Worm (Caenorhabditis elegans) whole organism, mixed stage, embryonic: ENCODE data around the gene F55G7.1.

ENCODE experiments used
- M03D4.4 ChIP-seq: sonication (generic microtip); optimal IDR thresholded peaks from 2 replicates; lab custom pipeline; 2017; ENCODE audit warnings: mild to moderate bottlenecking, missing genetic modification characterization, missing compliant biosample characterization
- blmp-1 ChIP-seq: fragments of 150-350 bp; optimal IDR thresholded peaks from 2 replicates; lab custom pipeline; 2014; ENCODE audit warnings: missing biosample characterization, missing genetic modification characterization
- ceh-39 ChIP-seq: fragments of 150-350 bp; optimal IDR thresholded peaks from 2 replicates; lab custom pipeline; 2014; ENCODE audit warnings: missing biosample characterization, missing genetic modification characterization
- ceh-43 ChIP-seq: fragments of 200-800 bp; sonication (Bioruptor generic); optimal IDR thresholded peaks from 2 replicates; lab custom pipeline; 2018; ENCODE audit warnings: mild to moderate bottlenecking, missing genetic modification characterization, moderate library complexity, missing compliant biosample characterization
- ceh-83 ChIP-seq: fragments of 200-800 bp; sonication (Bioruptor generic); optimal IDR thresholded peaks from 2 replicates; lab custom pipeline; 2018; ENCODE audit warnings: mild to moderate bottlenecking, missing genetic modification characterization, missing compliant biosample characterization
- ces-1 ChIP-seq: fragments of 150-350 bp; optimal IDR thresholded peaks from 2 replicates; lab custom pipeline; 2014; ENCODE audit warnings: missing biosample characterization, missing genetic modification reagents, missing genetic modification characterization
- cnd-1 ChIP-seq: fragments of 200-800 bp; sonication (Bioruptor generic); optimal IDR thresholded peaks from 2 replicates; lab custom pipeline; 2018; ENCODE audit warnings: mild to moderate bottlenecking, missing genetic modification characterization, missing compliant biosample characterization
- elt-1 ChIP-seq: sonication (generic microtip); optimal IDR thresholded peaks from 2 replicates; lab custom pipeline; 2017; ENCODE audit warnings: missing genetic modification characterization, mild to moderate bottlenecking, missing compliant biosample characterization, antibody characterized with exemption, moderate library complexity, borderline replicate concordance; ENCODE audit not compliant: insufficient read depth
- flh-1 ChIP-seq: fragments of 200-800 bp; sonication (Bioruptor generic); optimal IDR thresholded peaks from 2 replicates; lab custom pipeline; 2018; ENCODE audit warnings: mild to moderate bottlenecking, missing genetic modification characterization, moderate library complexity, missing compliant biosample characterization
- ham-2 ChIP-seq: fragments of 200-800 bp; sonication (Bioruptor generic); optimal IDR thresholded peaks from 2 replicates; lab custom pipeline; 2018; ENCODE audit warnings: mild to moderate bottlenecking, missing genetic modification characterization, missing compliant biosample characterization
- lin-13 ChIP-seq: fragments of 150-350 bp; optimal IDR thresholded peaks from 2 replicates; lab custom pipeline; 2014; ENCODE audit warnings: missing biosample characterization, missing genetic modification characterization
- lsy-2 ChIP-seq: fragments of 150-350 bp; optimal IDR thresholded peaks from 2 replicates; lab custom pipeline; 2014; ENCODE audit warnings: missing biosample characterization, missing genetic modification characterization
- mep-1 ChIP-seq: fragments of 150-350 bp; optimal IDR thresholded peaks from 2 replicates; lab custom pipeline; 2017; ENCODE audit warnings: missing biosample characterization, missing genetic modification reagents, missing genetic modification characterization, inconsistent platforms
- nhr-12 ChIP-seq: fragments of 150-350 bp; optimal IDR thresholded peaks from 2 replicates; lab custom pipeline; 2014; ENCODE audit warnings: missing biosample characterization, missing genetic modification characterization
- nhr-2 ChIP-seq: fragments of 150-350 bp; optimal IDR thresholded peaks from 2 replicates; lab custom pipeline; 2014; ENCODE audit warnings: missing biosample characterization, missing genetic modification characterization
- nhr-237 ChIP-seq: fragments of 150-350 bp; optimal IDR thresholded peaks from 2 replicates; lab custom pipeline; 2014; ENCODE audit warnings: missing biosample characterization, missing genetic modification characterization
- nhr-76 ChIP-seq: sonication (generic microtip); optimal IDR thresholded peaks from 2 replicates; lab custom pipeline; 2017; ENCODE audit warnings: missing biosample characterization, missing genetic modification characterization
- pha-4 ChIP-seq: fragments of 150-350 bp; optimal IDR thresholded peaks from 2 replicates; lab custom pipeline; 2018; ENCODE audit warnings: missing biosample characterization, missing genetic modification reagents, missing genetic modification characterization
- sem-2 ChIP-seq: fragments of 200-800 bp; sonication (Bioruptor generic); optimal IDR thresholded peaks from 2 replicates; lab custom pipeline; 2018; ENCODE audit warnings: mild to moderate bottlenecking, missing genetic modification characterization, missing compliant biosample characterization
- snpc-4 ChIP-seq: fragments of 150-350 bp; optimal IDR thresholded peaks from 2 replicates; lab custom pipeline; 2014; ENCODE audit warnings: missing biosample characterization, missing genetic modification characterization
- sptf-1 ChIP-seq: sonication (generic microtip); optimal IDR thresholded peaks from 2 replicates; lab custom pipeline; 2017; ENCODE audit warnings: mild to moderate bottlenecking, missing genetic modification characterization, moderate library complexity, missing compliant biosample characterization
- tbx-8 ChIP-seq: fragments of 200-800 bp; sonication (Bioruptor generic); optimal IDR thresholded peaks from 2 replicates; lab custom pipeline; 2018; ENCODE audit warnings: mild to moderate bottlenecking, missing genetic modification characterization, moderate library complexity, missing compliant biosample characterization
- unc-120 ChIP-seq: sonication (generic microtip); optimal IDR thresholded peaks from 2 replicates; lab custom pipeline; 2017; ENCODE audit warnings: missing genetic modification characterization, missing compliant biosample characterization; ENCODE audit not compliant: poor library complexity, severe bottlenecking
- unc-62 ChIP-seq: fragments of 150-350 bp; optimal IDR thresholded peaks from 2 replicates; lab custom pipeline; 2014; ENCODE audit warnings: missing biosample characterization, missing genetic modification reagents, missing genetic modification characterization
- zip-8 ChIP-seq: fragments of 150-350 bp; optimal IDR thresholded peaks from 2 replicates; lab custom pipeline; 2014; ENCODE audit warnings: missing biosample characterization, missing genetic modification characterization
- ztf-11 ChIP-seq: fragments of 150-350 bp; optimal IDR thresholded peaks from 2 replicates; lab custom pipeline; 2014; ENCODE audit warnings: missing biosample characterization, missing genetic modification characterization

Gene F55G7.1

ce11 chrX:11969554-11969953 is 45.3 kb downstream of the F55G7.1 start:
- TF ChIP-seq unc-62 (GFP tag; lab: Kevin White, UChicago) (no peak), lin-13 (tag; lab: Kevin White, UChicago) (no peak), ham-2 (GFP tag; lab: Kevin White, UChicago) (no peak), M03D4.4 (tag; lab: Kevin White, UChicago) (no peak), cnd-1 (no peak), mep-1 (tag; lab: Kevin White, UChicago) (no peak), sem-2 (GFP tag; lab: Kevin White, UChicago) (no peak), lsy-2 (tag; lab: Kevin White, UChicago) (no peak), zip-8 (tag; lab: Kevin White, UChicago) (no peak), ztf-11 (tag; lab: Kevin White, UChicago) (no peak), tbx-8 (no peak), nhr-237 (tag; lab: Kevin White, UChicago) (no peak), blmp-1 (tag; lab: Kevin White, UChicago) (no peak), elt-1 (no peak), nhr-76 (tag; lab: Kevin White, UChicago) (no peak), unc-120 (tag; lab: Kevin White, UChicago) (no peak), sptf-1 (tag; lab: Kevin White, UChicago) (no peak), ceh-39 (tag; lab: Kevin White, UChicago) (no peak), snpc-4 (tag; lab: Kevin White, UChicago) (no peak), ceh-83 (no peak)

ce11 chrX:11971323-11971722 is 47.1 kb downstream of the F55G7.1 start:
- TF ChIP-seq sptf-1 (tag; lab: Kevin White, UChicago) = no peak
- TF ChIP-seq unc-120 (tag; lab: Kevin White, UChicago) = no peak
- TF ChIP-seq zip-8 (tag; lab: Kevin White, UChicago) = no peak
- no peak for TF ChIP-seq unc-62 (GFP tag; lab: Kevin White, UChicago)
- no peak for TF ChIP-seq ceh-43 (GFP tag; lab: Kevin White, UChicago)
- TF ChIP-seq nhr-12 = no peak
- TF ChIP-seq pha-4 (tag; lab: Kevin White, UChicago) = no peak
- TF ChIP-seq cnd-1 = no peak
- TF ChIP-seq M03D4.4 (tag; lab: Kevin White, UChicago) = no peak
- TF ChIP-seq blmp-1 (tag; lab: Kevin White, UChicago) = no peak

ce11 chrX:11974629-11975085 is 50.4 kb downstream of the F55G7.1 start, which contains the start of gene set-6:
TSS of gene set-6 (minus strand) at chrX:11974679.
- TF ChIP-seq nhr-2 (tag; lab: Kevin White, UChicago) = no peak
- TF ChIP-seq nhr-237 (tag; lab: Kevin White, UChicago) = peak; percentile 13
- no peak for TF ChIP-seq flh-1 (GFP tag; lab: Kevin White, UChicago)
- TF ChIP-seq ces-1 (GFP tag; lab: Kevin White, UChicago) = peak; percentile 85
